Fruit fly (Drosophila melanogaster) Kc167 (cell line): Measurements from ENCODE around the gene CG32301.

Source experiments
- Myc ChIP-seq: fragments of >200 bp; optimal IDR thresholded peaks from 2 replicates; lab custom pipeline; 2017; ENCODE audit warnings: missing external identifiers
- Sin3A ChIP-seq: fragments of >200 bp; optimal IDR thresholded peaks from 2 replicates; lab custom pipeline; 2018; ENCODE audit warnings: missing external identifiers
- h ChIP-seq: fragments of >200 bp; optimal IDR thresholded peaks from 3 replicates; lab custom pipeline; 2018; ENCODE audit warnings: missing external identifiers
- insv ChIP-seq: fragments of >200 bp; optimal IDR thresholded peaks from 3 replicates; lab custom pipeline; 2018; ENCODE audit warnings: missing external identifiers
- psq ChIP-seq: fragments of >200 bp; optimal IDR thresholded peaks from 2 replicates; lab custom pipeline; 2017; ENCODE audit warnings: missing external identifiers
- ttk ChIP-seq: sonication (Bioruptor generic); optimal IDR thresholded peaks from 2 replicates; lab custom pipeline; 2017; ENCODE audit warnings: missing external identifiers

DNA sequence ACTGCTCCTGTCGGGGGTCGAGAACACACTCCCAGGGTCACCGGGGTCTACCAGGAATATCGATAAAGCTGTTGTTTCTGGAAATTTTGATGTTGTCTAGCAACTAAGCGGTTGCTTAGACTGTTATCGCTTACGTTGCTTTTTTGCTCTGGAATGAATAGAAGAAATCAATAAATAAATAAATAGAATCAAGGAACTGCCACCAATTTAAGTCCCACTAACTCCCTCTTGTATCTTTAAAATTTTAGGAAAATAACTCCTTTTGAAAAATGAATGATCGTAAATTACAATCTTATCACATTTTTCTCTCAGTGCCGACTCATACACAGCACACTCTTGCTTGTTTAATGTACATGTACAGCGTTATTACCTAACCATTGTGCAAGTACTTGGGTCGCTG lies 31.9 kb upstream of the CG32301 start, which contains the start of gene CG15878:
- TF ChIP-seq h (lab: Kevin White, UChicago) (no peak), Sin3A (lab: Kevin White, UChicago) (no peak), Myc (no peak), ttk (lab: Kevin White, UChicago) (no peak), psq (lab: Kevin White, UChicago) (no peak), insv (no peak)
